Worm (Caenorhabditis elegans) whole organism, midembryonic: ENCODE results near the gene grsp-2.

Experiments
- T22C8.4 ChIP-seq: fragments of 200-800 bp; sonication (Bioruptor generic); IDR thresholded peaks from 2 replicates; pipeline ENCODE4 v1.3.6; 2022; ENCODE audit warnings: missing genetic modification characterization, missing compliant biosample characterization
- cog-1 ChIP-seq: sonication (generic microtip); optimal IDR thresholded peaks from 2 replicates; lab custom pipeline; 2016; ENCODE audit warnings: missing genetic modification characterization, missing compliant biosample characterization
- flt-1 ChIP-seq: fragments of 200-800 bp; sonication (Bioruptor generic); IDR thresholded peaks from 2 replicates; pipeline ENCODE4 v1.3.6; 2022; ENCODE audit warnings: missing genetic modification characterization, missing compliant biosample characterization
- klf-2 ChIP-seq: fragments of 200-800 bp; sonication (Bioruptor generic); conservative IDR thresholded peaks from 2 replicates; pipeline ENCODE4 v1.3.6; 2022; ENCODE audit warnings: missing genetic modification reagents, missing genetic modification characterization, missing compliant biosample characterization
- med-1 ChIP-seq: sonication (generic microtip); optimal IDR thresholded peaks from 2 replicates; lab custom pipeline; 2017; ENCODE audit warnings: missing genetic modification characterization, mild to moderate bottlenecking, missing compliant biosample characterization, antibody characterized with exemption, missing genetic modification reagents; ENCODE audit not compliant: insufficient read depth
- ref-1 ChIP-seq: fragments of 200-800 bp; sonication (Bioruptor generic); conservative IDR thresholded peaks from 2 replicates; pipeline ENCODE4 v1.3.6; 2022; ENCODE audit warnings: missing genetic modification reagents, missing genetic modification characterization, missing compliant biosample characterization
- tab-1 ChIP-seq: fragments of 200-800 bp; sonication (Bioruptor generic); IDR thresholded peaks from 2 replicates; pipeline ENCODE4 v1.3.6; 2022; ENCODE audit warnings: missing genetic modification characterization, missing compliant biosample characterization
- ztf-23 ChIP-seq: fragments of 200-800 bp; sonication (Bioruptor generic); IDR thresholded peaks from 2 replicates; pipeline ENCODE4 v1.3.6; 2022; ENCODE audit warnings: missing genetic modification reagents, missing genetic modification characterization, missing compliant biosample characterization
- ztf-29 ChIP-seq: fragments of 200-800 bp; sonication (Bioruptor generic); IDR thresholded peaks from 2 replicates; pipeline ENCODE4 v1.3.6; 2022; ENCODE audit warnings: missing genetic modification reagents, missing genetic modification characterization, missing compliant biosample characterization

grsp-2 gene

DNA sequence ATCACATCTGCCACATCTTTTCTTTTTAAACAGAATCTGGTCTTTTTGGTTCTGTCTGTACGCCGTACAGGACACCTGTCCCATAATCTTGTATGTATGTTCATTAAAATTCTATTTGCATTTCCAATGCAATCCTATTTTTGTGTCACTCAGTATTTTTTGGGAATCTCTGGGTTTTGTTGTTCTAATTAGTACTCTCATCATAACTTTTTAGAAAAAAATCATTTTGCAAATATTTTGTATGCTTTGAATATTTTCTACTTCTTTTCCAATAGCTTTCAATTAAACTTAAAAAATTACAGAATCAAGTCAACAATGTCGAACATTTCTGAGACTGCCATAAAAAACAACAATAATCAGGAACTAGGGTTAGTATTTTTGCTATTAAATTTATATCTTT, 3.9 kb downstream of the grsp-2 start, which contains the start of gene T28C6.3:
T28C6.3 (plus strand) TSS at position 301 of the 400 bp plus-strand sequence.
- TF ChIP-seq T22C8.4 (GFP tag; lab: Robert Waterston, UW), result no peak
- TF ChIP-seq flt-1 (GFP tag; lab: Robert Waterston, UW), result no peak
- no peak for TF ChIP-seq klf-2
- no peak for TF ChIP-seq ref-1
- TF ChIP-seq ztf-29, result no peak
- TF ChIP-seq tab-1 (GFP tag; lab: Robert Waterston, UW), result no peak
- no peak for TF ChIP-seq med-1
- no peak for TF ChIP-seq cog-1

DNA sequence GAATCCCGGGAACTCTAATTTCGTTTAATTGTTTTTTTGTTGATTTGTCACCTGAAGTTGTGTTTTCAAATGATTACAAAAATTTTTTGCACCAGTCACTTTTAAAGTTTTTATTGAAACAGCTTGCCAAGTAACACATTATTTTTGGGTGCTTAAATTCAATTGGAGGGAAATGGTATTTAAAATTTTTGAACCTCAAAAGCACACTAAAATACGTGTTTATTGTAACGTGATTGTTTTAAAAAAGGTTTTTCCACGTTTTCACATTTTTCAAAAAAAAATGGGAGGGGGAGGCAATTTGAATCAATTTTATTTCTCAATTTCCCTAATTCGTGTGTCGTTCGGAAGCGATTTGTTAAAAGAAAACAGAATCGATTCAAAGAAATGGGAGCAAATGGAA, 5.0 kb downstream of the grsp-2 start, which contains the start of gene T28C6.5:
T28C6.5 (plus strand) TSS at position 301 of the 400 bp plus-strand sequence.
- TF ChIP-seq cog-1 (no peak), ztf-23 (no peak), klf-2 (no peak), T22C8.4 (GFP tag; lab: Robert Waterston, UW) (no peak), med-1 (no peak), tab-1 (GFP tag; lab: Robert Waterston, UW) (no peak), ref-1 (no peak), flt-1 (GFP tag; lab: Robert Waterston, UW) (no peak), ztf-29 (no peak)

DNA sequence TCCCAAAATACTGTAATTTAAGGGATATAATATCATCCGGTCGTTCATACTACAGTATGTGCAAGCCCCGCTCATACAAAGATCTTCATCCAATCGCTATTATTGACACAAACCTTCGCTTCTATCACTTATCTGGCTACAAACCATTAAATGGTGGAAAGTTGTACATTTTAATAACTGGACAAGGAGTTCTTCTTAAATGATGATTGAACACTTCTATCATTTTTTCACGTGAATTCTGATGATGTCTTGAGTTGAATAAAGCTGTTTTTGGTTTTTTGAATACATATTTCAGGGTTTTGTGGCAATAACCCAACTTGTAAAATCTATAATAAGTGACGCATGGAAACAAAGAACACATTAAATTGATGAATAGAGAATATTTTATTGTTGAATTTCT, 6.5 kb downstream of the grsp-2 start:
- no peak for TF ChIP-seq cog-1
- no peak for TF ChIP-seq tab-1 (GFP tag; lab: Robert Waterston, UW)
- TF ChIP-seq T22C8.4 (GFP tag; lab: Robert Waterston, UW), result no peak
- no peak for TF ChIP-seq ztf-23
- TF ChIP-seq ref-1, result no peak
- TF ChIP-seq klf-2, result no peak
- no peak for TF ChIP-seq med-1
- TF ChIP-seq flt-1 (GFP tag; lab: Robert Waterston, UW), result no peak
- TF ChIP-seq ztf-29, result no peak

DNA sequence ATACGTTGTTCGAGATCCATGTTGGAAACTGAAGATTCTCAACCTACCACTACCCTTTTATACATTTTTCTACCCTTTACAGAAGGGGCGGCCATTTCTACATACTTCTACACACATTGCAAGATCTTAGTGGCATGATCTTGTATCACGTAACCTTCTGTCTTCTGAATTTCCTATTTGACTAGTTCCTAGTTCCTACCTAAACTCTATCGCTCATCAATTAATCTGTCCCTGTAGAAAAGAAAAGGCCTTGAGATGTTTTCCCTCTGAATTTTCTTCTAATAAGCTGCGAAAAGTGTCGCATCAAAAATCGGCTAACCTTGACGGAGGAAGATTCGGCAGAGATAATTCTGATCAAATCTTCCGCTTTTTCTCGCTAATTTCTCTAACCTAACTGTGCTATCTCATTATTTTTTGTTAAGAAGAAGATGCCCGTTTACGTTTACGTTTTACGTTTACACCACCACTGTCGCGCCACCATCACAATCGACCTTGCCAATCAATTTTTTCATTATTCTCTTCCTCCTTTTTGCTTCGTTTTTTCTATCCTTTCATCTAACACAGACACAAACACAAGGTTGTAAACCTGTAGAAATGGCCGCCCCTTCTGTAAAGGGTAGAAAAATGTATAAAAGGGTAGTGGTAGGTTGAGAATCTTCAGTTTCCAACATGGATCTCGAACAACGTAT, 8.2 kb downstream of the grsp-2 start, which contains the start of the genes col-117 and col-3:
col-117 (minus strand) TSS at position 51 of the 689 bp plus-strand sequence.
col-3 (plus strand) TSS at position 639 of the 689 bp plus-strand sequence.
- TF ChIP-seq ref-1, result no peak
- TF ChIP-seq flt-1 (GFP tag; lab: Robert Waterston, UW), result no peak
- no peak for TF ChIP-seq klf-2

ce11 chrIV:8825997-8826605, 10.0 kb downstream of the grsp-2 start:
- TF ChIP-seq T22C8.4 (GFP tag; lab: Robert Waterston, UW) (no peak), flt-1 (GFP tag; lab: Robert Waterston, UW) (no peak), ztf-23 (no peak), tab-1 (GFP tag; lab: Robert Waterston, UW) (no peak), cog-1 (no peak), ztf-29 (no peak), med-1 (no peak), klf-2 (no peak), ref-1 (no peak)

DNA sequence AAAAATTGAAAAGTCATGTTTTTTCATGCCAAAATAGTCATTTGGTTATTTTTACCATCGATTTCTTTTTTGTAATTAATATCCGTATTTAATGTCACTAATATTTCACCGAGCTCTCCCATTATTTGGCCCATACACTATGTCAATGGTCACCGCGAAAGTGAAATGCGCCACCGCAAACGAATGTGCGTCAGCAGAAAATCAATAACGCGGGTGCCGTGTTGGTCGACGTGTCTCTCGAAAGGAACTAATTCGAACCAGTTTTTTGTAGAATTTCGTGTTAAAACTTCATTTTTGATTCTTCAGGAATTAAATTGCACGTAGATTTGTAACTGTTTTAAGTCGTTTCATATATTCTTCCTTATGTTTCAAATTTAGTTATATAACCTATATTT, 10.5 kb downstream of the grsp-2 start:
- no peak for TF ChIP-seq med-1
- TF ChIP-seq T22C8.4 (GFP tag; lab: Robert Waterston, UW), result peak; percentile 80
- TF ChIP-seq ztf-29, result no peak

DNA sequence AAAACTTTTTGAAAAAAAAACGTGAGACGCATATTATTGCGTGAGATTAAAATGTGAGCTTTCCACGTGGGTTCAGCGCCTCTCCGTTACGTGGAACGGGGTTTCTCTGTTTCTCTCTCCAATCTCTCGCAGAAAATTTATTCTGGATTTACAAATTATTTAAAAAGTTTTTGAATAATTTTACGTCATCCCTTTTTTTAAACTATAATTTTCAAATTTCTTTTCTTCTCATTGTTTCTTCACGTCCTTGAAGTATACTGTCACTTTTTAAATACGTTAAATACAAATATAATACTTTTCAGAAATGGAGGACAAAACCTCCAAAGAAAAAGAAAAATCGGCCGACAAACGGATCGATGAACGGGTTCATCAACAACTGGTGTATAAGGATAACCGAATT, 11.4 kb downstream of the grsp-2 start, which contains the start of gene T28C6.7:
T28C6.7 (plus strand) TSS at position 301 of the 400 bp plus-strand sequence.
- TF ChIP-seq cog-1 (no peak), T22C8.4 (GFP tag; lab: Robert Waterston, UW) (no peak), flt-1 (GFP tag; lab: Robert Waterston, UW) (no peak), ref-1 (no peak), tab-1 (GFP tag; lab: Robert Waterston, UW) (no peak), ztf-29 (no peak), med-1 (no peak), ztf-23 (no peak), klf-2 (no peak)

- TF ChIP-seq klf-2 (no peak), ztf-23 (no peak), med-1 (no peak), T22C8.4 (GFP tag; lab: Robert Waterston, UW) (no peak), tab-1 (GFP tag; lab: Robert Waterston, UW) (no peak), cog-1 (no peak), flt-1 (GFP tag; lab: Robert Waterston, UW) (no peak), ztf-29 (no peak), ref-1 (no peak)
These were observed 14.5 kb downstream of the grsp-2 start, which contains the start of gene T28C6.8 for ce11 chrIV:8830591-8830990. TSS of gene T28C6.8 (minus strand) at chrIV:8830727.

ce11 chrIV:8840161-8840765, 24.1 kb downstream of the grsp-2 start, which contains the start of the genes T28C6.11 and T11B7.1:
TSS of gene T28C6.11 (minus strand) at chrIV:8840261.
TSS of gene T11B7.1 (plus strand) at chrIV:8840715.
- TF ChIP-seq med-1 (no peak), klf-2 (no peak), ztf-29 (no peak), ref-1 (no peak), cog-1 (no peak), tab-1 (GFP tag; lab: Robert Waterston, UW) (no peak), flt-1 (GFP tag; lab: Robert Waterston, UW) (no peak), ztf-23 (no peak), T22C8.4 (GFP tag; lab: Robert Waterston, UW) (no peak)

ce11 chrIV:8844457-8844856, 28.3 kb downstream of the grsp-2 start, which contains the start of gene T11B7.2:
TSS of gene T11B7.2 (minus strand) at chrIV:8844557.
- TF ChIP-seq ztf-29 (no peak), ztf-23 (no peak), T22C8.4 (GFP tag; lab: Robert Waterston, UW) (no peak), ref-1 (no peak), tab-1 (GFP tag; lab: Robert Waterston, UW) (no peak)
